Fruit fly (Drosophila melanogaster) whole organism, prepupa: ENCODE measurements around the gene Trm1.
A peak's percentile ranks its signal among the peaks of the same experiment; 100 is the strongest.

ENCODE experiments used
- CG11294 ChIP-seq: fragments of 200-800 bp; sonication (Bioruptor generic); IDR thresholded peaks from 2 replicates; pipeline ENCODE4 v1.3.6; 2022; ENCODE audit warnings: missing biosample characterization, missing genetic modification characterization
- CG11902 ChIP-seq: fragments of 200-800 bp; sonication (Bioruptor generic); optimal IDR thresholded peaks from 3 replicates; lab custom pipeline; 2016; ENCODE audit warnings: missing biosample characterization, missing genetic modification characterization
- CG15336 ChIP-seq: fragments of 200-800 bp; sonication (Bioruptor generic); IDR thresholded peaks from 2 replicates; pipeline ENCODE4 v1.3.6; 2022; ENCODE audit warnings: missing biosample characterization, missing genetic modification characterization
- CG3032 ChIP-seq: fragments of 200-800 bp; optimal IDR thresholded peaks from 2 replicates; lab custom pipeline; 2019; ENCODE audit warnings: missing biosample characterization, mild to moderate bottlenecking, missing genetic modification characterization, moderate library complexity
- CG31627 ChIP-seq: fragments of 200-800 bp; sonication (Bioruptor generic); optimal IDR thresholded peaks from 3 replicates; lab custom pipeline; 2016; ENCODE audit warnings: missing biosample characterization, missing genetic modification characterization
- CG32006 ChIP-seq: fragments of 200-800 bp; sonication (Bioruptor generic); optimal IDR thresholded peaks from 3 replicates; lab custom pipeline; 2017; ENCODE audit warnings: missing biosample characterization, mild to moderate bottlenecking, missing genetic modification characterization
- CG34406 ChIP-seq: fragments of 200-800 bp; sonication (Bioruptor generic); optimal IDR thresholded peaks from 3 replicates; lab custom pipeline; 2016; ENCODE audit warnings: missing biosample characterization, missing genetic modification characterization
- CG3919 ChIP-seq: fragments of 200-800 bp; sonication (Bioruptor generic); optimal IDR thresholded peaks from 3 replicates; lab custom pipeline; 2016; ENCODE audit warnings: missing biosample characterization, missing genetic modification characterization
- CG4318 ChIP-seq: fragments of 200-800 bp; sonication (Bioruptor generic); optimal IDR thresholded peaks from 3 replicates; lab custom pipeline; 2017; ENCODE audit warnings: missing biosample characterization, mild to moderate bottlenecking, missing genetic modification characterization
- CG6163 ChIP-seq: fragments of 200-800 bp; sonication (Bioruptor generic); IDR thresholded peaks from 3 replicates; pipeline ENCODE4 v1.3.6; 2022; ENCODE audit warnings: missing biosample characterization, missing genetic modification characterization
- CG6808 ChIP-seq: fragments of 200-800 bp; sonication (Bioruptor generic); optimal IDR thresholded peaks from 3 replicates; lab custom pipeline; 2017; ENCODE audit warnings: missing biosample characterization, missing genetic modification characterization, mild to moderate bottlenecking, moderate library complexity, missing genetic modification reagents
- CG6854 ChIP-seq: fragments of 200-800 bp; sonication (Bioruptor generic); optimal IDR thresholded peaks from 2 replicates; lab custom pipeline; 2017; ENCODE audit warnings: missing biosample characterization, mild to moderate bottlenecking, missing genetic modification characterization
- CG7368 ChIP-seq: fragments of 200-800 bp; sonication (Bioruptor generic); optimal IDR thresholded peaks from 3 replicates; lab custom pipeline; 2016; ENCODE audit warnings: missing biosample characterization, missing genetic modification characterization
- CG8119 ChIP-seq: fragments of 200-800 bp; sonication (Bioruptor generic); IDR thresholded peaks from 3 replicates; pipeline ENCODE4 v1.3.6; 2022; ENCODE audit warnings: missing biosample characterization, missing genetic modification characterization
- CG8319 ChIP-seq: fragments of 200-800 bp; sonication (Bioruptor generic); optimal IDR thresholded peaks from 3 replicates; lab custom pipeline; 2016; ENCODE audit warnings: missing biosample characterization, missing genetic modification characterization
- CG8632 ChIP-seq: fragments of 200-800 bp; sonication (Bioruptor generic); optimal IDR thresholded peaks from 3 replicates; lab custom pipeline; 2016; ENCODE audit warnings: missing biosample characterization, missing genetic modification characterization
- Eip78C ChIP-seq: fragments of 200-800 bp; sonication (Bioruptor generic); peaks from one replicate; lab custom pipeline; 2016; ENCODE audit warnings: missing biosample characterization, missing genetic modification characterization
- Eip93F ChIP-seq: fragments of 200-800 bp; sonication (Bioruptor generic); optimal IDR thresholded peaks from 2 replicates; lab custom pipeline; 2016; ENCODE audit warnings: missing biosample characterization, mild to moderate bottlenecking, missing genetic modification characterization
- Ets21C ChIP-seq: fragments of 200-800 bp; sonication (Bioruptor generic); optimal IDR thresholded peaks from 3 replicates; lab custom pipeline; 2016; ENCODE audit warnings: missing biosample characterization, missing genetic modification characterization
- Ets96B ChIP-seq: fragments of 200-800 bp; optimal IDR thresholded peaks from 2 replicates; lab custom pipeline; 2019; ENCODE audit warnings: missing biosample characterization, mild to moderate bottlenecking, missing genetic modification characterization, moderate library complexity
- Hr38 ChIP-seq: sonication (Bioruptor generic); optimal IDR thresholded peaks from 2 replicates; lab custom pipeline; 2016; ENCODE audit warnings: missing biosample characterization, missing genetic modification characterization
- Hr39 ChIP-seq: fragments of 200-800 bp; sonication (Bioruptor generic); optimal IDR thresholded peaks from 2 replicates; lab custom pipeline; 2016; ENCODE audit warnings: missing biosample characterization, missing genetic modification characterization
- Met ChIP-seq: fragments of 200-800 bp; sonication (Bioruptor generic); optimal IDR thresholded peaks from 3 replicates; lab custom pipeline; 2016; ENCODE audit warnings: missing biosample characterization, missing genetic modification characterization
- OdsH ChIP-seq: fragments of 200-800 bp; sonication (Bioruptor generic); optimal IDR thresholded peaks from 3 replicates; lab custom pipeline; 2016; ENCODE audit warnings: missing biosample characterization, missing genetic modification characterization
- Smox ChIP-seq: fragments of 200-800 bp; sonication (Bioruptor generic); optimal IDR thresholded peaks from 3 replicates; lab custom pipeline; 2016; ENCODE audit warnings: missing biosample characterization, missing genetic modification characterization
- Sox102F ChIP-seq: fragments of 200-800 bp; sonication (Bioruptor generic); optimal IDR thresholded peaks from 2 replicates; lab custom pipeline; 2016; ENCODE audit warnings: missing biosample characterization, mild to moderate bottlenecking, missing genetic modification characterization
- Sox15 ChIP-seq: fragments of 200-800 bp; sonication (Bioruptor generic); optimal IDR thresholded peaks from 3 replicates; lab custom pipeline; 2016; ENCODE audit warnings: missing biosample characterization, missing genetic modification characterization
- acj6 ChIP-seq: fragments of 200-800 bp; sonication (Bioruptor generic); optimal IDR thresholded peaks from 3 replicates; lab custom pipeline; 2016; ENCODE audit warnings: missing biosample characterization, missing genetic modification characterization
- cyc ChIP-seq: fragments of 200-800 bp; sonication (Bioruptor generic); optimal IDR thresholded peaks from 3 replicates; lab custom pipeline; 2016; ENCODE audit warnings: missing biosample characterization, missing genetic modification characterization
- dsx ChIP-seq: fragments of 200-800 bp; optimal IDR thresholded peaks from 3 replicates; lab custom pipeline; 2019; ENCODE audit warnings: missing biosample characterization, mild to moderate bottlenecking, missing genetic modification characterization, moderate library complexity; ENCODE audit not compliant: poor library complexity, severe bottlenecking
- eg ChIP-seq: fragments of 200-800 bp; sonication (Bioruptor generic); IDR thresholded peaks from 3 replicates; pipeline ENCODE4 v1.3.6; 2022; ENCODE audit warnings: missing biosample characterization, missing genetic modification characterization
- esn ChIP-seq: fragments of 200-800 bp; sonication (Bioruptor generic); optimal IDR thresholded peaks from 2 replicates; lab custom pipeline; 2016; ENCODE audit warnings: missing biosample characterization, mild to moderate bottlenecking, missing genetic modification characterization, moderate library complexity
- fkh ChIP-seq: fragments of 200-800 bp; sonication (Bioruptor generic); optimal IDR thresholded peaks from 3 replicates; lab custom pipeline; 2017; ENCODE audit warnings: missing biosample characterization, mild to moderate bottlenecking, missing genetic modification characterization, moderate library complexity
- lz ChIP-seq: fragments of 200-800 bp; sonication (Bioruptor generic); optimal IDR thresholded peaks from 3 replicates; lab custom pipeline; 2016; ENCODE audit warnings: missing biosample characterization, missing genetic modification characterization
- net ChIP-seq: fragments of 200-800 bp; sonication (Bioruptor generic); optimal IDR thresholded peaks from 3 replicates; lab custom pipeline; 2016; ENCODE audit warnings: missing biosample characterization, missing genetic modification characterization
- pdm3 ChIP-seq: fragments of 200-800 bp; sonication (Bioruptor generic); optimal IDR thresholded peaks from 3 replicates; lab custom pipeline; 2016; ENCODE audit warnings: missing biosample characterization, missing genetic modification characterization
- spab ChIP-seq: fragments of 200-800 bp; sonication (Bioruptor generic); optimal IDR thresholded peaks from 2 replicates; lab custom pipeline; 2017; ENCODE audit warnings: missing biosample characterization, mild to moderate bottlenecking, missing genetic modification characterization, missing genetic modification reagents
- ss ChIP-seq, 2 experiments: fragments of 200-800 bp; sonication (Bioruptor generic); optimal IDR thresholded peaks; 2 replicates in 1 of 2; 3 replicates in 1 of 2; lab custom pipeline; 2017 to 2018; ENCODE audit warnings: mild to moderate bottlenecking in 2 of 2, missing biosample characterization in 2 of 2, missing genetic modification characterization in 2 of 2, moderate library complexity in 1 of 2
- svp ChIP-seq: fragments of 200-800 bp; sonication (Bioruptor generic); peaks from one replicate; lab custom pipeline; 2016; ENCODE audit warnings: missing biosample characterization, missing genetic modification characterization
- topi ChIP-seq: fragments of 200-800 bp; sonication (Bioruptor generic); optimal IDR thresholded peaks from 3 replicates; lab custom pipeline; 2016; ENCODE audit warnings: missing biosample characterization, missing genetic modification characterization

Gene Trm1

dm6 chr2L:12415485-12416137 is 12.2 kb upstream of the Trm1 start:
- TF ChIP-seq esn (GFP tag; lab: Kevin White, UChicago) (peak; percentile 56), topi (GFP tag; lab: Kevin White, UChicago) (peak; percentile 50), Met (peak; percentile 38), spab (no peak), CG11294 (no peak), Hr38 (GFP tag; lab: Kevin White, UChicago) (no peak), CG3032 (tag; lab: Kevin White, UChicago) (no peak), acj6 (GFP tag; lab: Kevin White, UChicago) (peak; percentile 11), CG7368 (GFP tag; lab: Kevin White, UChicago) (no peak), Eip78C (GFP tag; lab: Kevin White, UChicago) (peak; percentile 74), Ets21C (GFP tag; lab: Kevin White, UChicago) (peak; percentile 1), cyc (GFP tag; lab: Kevin White, UChicago) (peak; percentile 30), svp (GFP tag; lab: Kevin White, UChicago) (peak; percentile 73), fkh (GFP tag; lab: Kevin White, UChicago) (no peak), Eip93F (GFP tag; lab: Kevin White, UChicago) (no peak), Smox (GFP tag; lab: Kevin White, UChicago) (peak; percentile 44), CG11902 (no peak), Hr39 (GFP tag; lab: Kevin White, UChicago) (peak; percentile 25), CG8632 (GFP tag; lab: Kevin White, UChicago) (peak; percentile 12), eg (GFP tag; lab: Robert Waterston, UW) (0 out of 3 replicates have a peak, but pooled peaks have one; percentile 5), CG32006 (GFP tag; lab: Kevin White, UChicago) (peak; percentile 11), CG31627 (GFP tag; lab: Kevin White, UChicago) (peak; percentile 36), pdm3 (GFP tag; lab: Kevin White, UChicago) (peak; percentile 16), CG34406 (GFP tag; lab: Kevin White, UChicago) (peak; percentile 17), ss (GFP tag; optimal IDR thresholded peaks at IDR 0.05; lab: Kevin White, UChicago) (no peak), OdsH (peak; percentile 2), lz (peak; percentile 21)

dm6 chr2L:12421188-12421587 is 6.6 kb upstream of the Trm1 start:
- TF ChIP-seq dsx (GFP tag; lab: Kevin White, UChicago) (no peak), topi (GFP tag; lab: Kevin White, UChicago) (no peak), svp (GFP tag; lab: Kevin White, UChicago) (peak; percentile 91)

- TF ChIP-seq CG8119: peak; percentile 26; the same call in 1 of the 3 replicates
- peak; percentile 44; the same call in 1 of the 2 replicates for TF ChIP-seq CG15336 (GFP tag; lab: Robert Waterston, UW)
- TF ChIP-seq Eip78C (GFP tag; lab: Kevin White, UChicago): peak; percentile 30
- no peak for TF ChIP-seq CG6808 (GFP tag; lab: Kevin White, UChicago)
Measured at dm6 chr2L:12421793-12422691, 5.8 kb upstream of the Trm1 start.

- TF ChIP-seq CG31627 (GFP tag; lab: Kevin White, UChicago) (no peak), CG3919 (GFP tag; lab: Kevin White, UChicago) (no peak), Hr39 (GFP tag; lab: Kevin White, UChicago) (no peak), dsx (GFP tag; lab: Kevin White, UChicago) (no peak), cyc (GFP tag; lab: Kevin White, UChicago) (no peak), lz (no peak), CG32006 (GFP tag; lab: Kevin White, UChicago) (no peak), CG7368 (GFP tag; lab: Kevin White, UChicago) (no peak), CG8119 (no peak), CG4318 (GFP tag; lab: Kevin White, UChicago) (no peak), CG34406 (GFP tag; lab: Kevin White, UChicago) (no peak), CG6808 (GFP tag; lab: Kevin White, UChicago) (peak; percentile 8), Sox15 (no peak), fkh (GFP tag; lab: Kevin White, UChicago) (peak; percentile 6), CG8319 (no peak), CG6163 (GFP tag; lab: Robert Waterston, UW) (no peak), esn (GFP tag; lab: Kevin White, UChicago) (peak; percentile 25), net (GFP tag; lab: Kevin White, UChicago) (no peak), Ets96B (tag; lab: Kevin White, UChicago) (no peak), CG6854 (GFP tag; lab: Kevin White, UChicago) (no peak), Sox102F (GFP tag; lab: Kevin White, UChicago) (peak; percentile 15)
Measured at dm6 chr2L:12423106-12423836, 4.6 kb upstream of the Trm1 start, which contains the start of gene vir-1. Gene vir-1, minus strand, starts transcription at chr2L:12423439.
